Fruit fly (Drosophila melanogaster): ENCODE measurements around the gene CG15169.

The CG15169 gene

DNA sequence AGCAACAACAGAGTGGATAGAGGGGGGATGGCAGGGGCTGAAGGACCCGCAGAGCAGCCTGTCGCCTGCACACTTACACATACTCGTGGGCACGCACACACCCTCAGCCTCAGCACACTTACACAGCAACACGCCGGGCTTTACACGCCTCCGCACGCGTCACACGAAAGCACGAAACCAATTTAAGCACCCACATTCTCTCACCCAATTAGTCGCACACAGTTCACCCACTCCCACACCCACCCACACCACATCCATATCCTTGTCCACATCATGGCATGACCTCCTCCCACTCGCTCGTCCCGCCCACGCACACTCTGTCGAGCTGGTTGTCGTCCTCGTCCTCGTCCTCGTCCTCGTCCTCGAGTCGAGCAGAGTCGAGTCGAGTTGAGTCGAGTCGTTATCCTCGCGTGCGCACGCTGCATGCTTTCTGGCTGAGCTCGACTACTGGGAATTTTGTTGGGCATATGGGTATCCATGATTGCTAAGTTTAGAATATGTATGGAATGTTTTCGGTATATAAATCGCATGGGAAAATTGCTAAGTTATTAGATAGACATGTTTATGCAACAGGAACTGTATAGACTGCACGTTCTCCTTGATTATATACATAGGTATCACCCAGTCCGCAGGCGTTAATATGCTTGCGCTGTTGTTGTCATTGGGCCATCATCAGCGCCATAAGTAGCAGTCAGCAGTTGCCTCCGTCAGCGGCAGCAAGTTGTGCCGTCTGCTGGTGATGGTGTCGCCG lies 21.2 kb downstream of the CG15169 start (continued):
- peak; percentile 85 for TF ChIP-seq pnt (GFP tag; optimal IDR thresholded peaks at IDR 0.05)
- peak; percentile 71 for TF ChIP-seq danr (GFP tag; IDR thresholded peaks at IDR 0.05)
- TF ChIP-seq CG10321 (GFP tag; IDR thresholded peaks at IDR 0.05): peak; percentile 21; the same call in 1 of the 2 replicates
- TF ChIP-seq CG1024 (GFP tag; IDR thresholded peaks at IDR 0.05): peak; percentile 73
- peak; percentile 76 for TF ChIP-seq CG7357 (GFP tag; IDR thresholded peaks at IDR 0.05)
- no peak for TF ChIP-seq CG13287 (GFP tag; IDR thresholded peaks at IDR 0.05; ENCODE audit: partially characterized antibody)
- TF ChIP-seq stc (GFP tag; IDR thresholded peaks at IDR 0.05): peak; percentile 78
- peak; percentile 73 for TF ChIP-seq CrebB (tag; optimal IDR thresholded peaks at IDR 0.05)
- peak; percentile 88 for TF ChIP-seq dmrt99B (tag; optimal IDR thresholded peaks at IDR 0.05)
- peak; percentile 60 for TF ChIP-seq crc (GFP tag; optimal IDR thresholded peaks at IDR 0.05)
- TF ChIP-seq CG4707 (GFP tag; optimal IDR thresholded peaks at IDR 0.05): no peak
- peak; percentile 71; the same call in 2 of the 3 replicates for TF ChIP-seq so (GFP tag; IDR thresholded peaks at IDR 0.05)
- peak; percentile 53 for TF ChIP-seq Nf-YB (GFP tag; optimal IDR thresholded peaks at IDR 0.05)
- peak; percentile 73 for TF ChIP-seq CG10543 (GFP tag; optimal IDR thresholded peaks at IDR 0.05)
- peak; percentile 81 for TF ChIP-seq CG11504 (tag; optimal IDR thresholded peaks at IDR 0.05)
- TF ChIP-seq mirr (GFP tag; optimal IDR thresholded peaks at IDR 0.05): peak; percentile 88
- peak; percentile 74 for TF ChIP-seq pum (GFP tag; optimal IDR thresholded peaks at IDR 0.05)
- TF ChIP-seq CG18764 (GFP tag; optimal IDR thresholded peaks at IDR 0.05): peak; percentile 37
- peak; percentile 89 for TF ChIP-seq Fer1 (GFP tag; optimal IDR thresholded peaks at IDR 0.05)
- no peak for TF ChIP-seq sima (GFP tag; optimal IDR thresholded peaks at IDR 0.05)
- TF ChIP-seq ci (GFP tag; IDR thresholded peaks at IDR 0.05): peak; percentile 91
- TF ChIP-seq CG2202 (tag; optimal IDR thresholded peaks at IDR 0.05): peak; percentile 5
- TF ChIP-seq slbo (GFP tag; IDR thresholded peaks at IDR 0.05): peak; percentile 93
- peak; percentile 84 for TF ChIP-seq Xrp1 (GFP tag; IDR thresholded peaks at IDR 0.05)
- TF ChIP-seq Spps (tag; optimal IDR thresholded peaks at IDR 0.05): peak; percentile 6
- TF ChIP-seq mam (GFP tag; optimal IDR thresholded peaks at IDR 0.05): peak; percentile 88
- peak; percentile 56 for TF ChIP-seq NK7.1 (GFP tag; optimal IDR thresholded peaks at IDR 0.05)
- TF ChIP-seq gcm (GFP tag; optimal IDR thresholded peaks at IDR 0.05): peak; percentile 19
- peak; percentile 67 for TF ChIP-seq CG12299 (tag; optimal IDR thresholded peaks at IDR 0.05)
- TF ChIP-seq Lhr (GFP tag; optimal IDR thresholded peaks at IDR 0.05): peak; percentile 16
- no peak for TF ChIP-seq en (GFP tag; optimal IDR thresholded peaks at IDR 0.05)
- peak; percentile 32 for TF ChIP-seq Sry-δ (GFP tag; optimal IDR thresholded peaks at IDR 0.05)
- no peak for TF ChIP-seq Dfd (GFP tag; optimal IDR thresholded peaks at IDR 0.05)
- no peak for TF ChIP-seq Opbp (GFP tag; IDR thresholded peaks at IDR 0.05; ENCODE audit: partially characterized antibody)
- TF ChIP-seq Dbx (GFP tag; IDR thresholded peaks at IDR 0.05): peak; percentile 84
- peak; percentile 18 for TF ChIP-seq CG12104 (GFP tag; optimal IDR thresholded peaks at IDR 0.05)
- peak; percentile 91 for TF ChIP-seq Ptx1 (GFP tag; IDR thresholded peaks at IDR 0.05)
- TF ChIP-seq CG12659 (GFP tag; optimal IDR thresholded peaks at IDR 0.05): peak; percentile 83
- peak; percentile 27 for TF ChIP-seq CG17802 (tag; optimal IDR thresholded peaks at IDR 0.05)
- TF ChIP-seq chif (GFP tag; optimal IDR thresholded peaks at IDR 0.05): peak; percentile 58 to 73
- peak; percentile 75 for TF ChIP-seq CG18262 (tag; optimal IDR thresholded peaks at IDR 0.05)
- peak; percentile 30 for TF ChIP-seq dmrt11E (tag; optimal IDR thresholded peaks at IDR 0.05)
- TF ChIP-seq trh (GFP tag; optimal IDR thresholded peaks at IDR 0.05): no peak
- no peak for TF ChIP-seq HLHmδ (GFP tag; optimal IDR thresholded peaks at IDR 0.05)
- peak; percentile 77 for TF ChIP-seq pb (GFP tag; optimal IDR thresholded peaks at IDR 0.05)
- TF ChIP-seq CG2889 (GFP tag; IDR thresholded peaks at IDR 0.05): peak; percentile 74; the same call in 2 of the 3 replicates
- TF ChIP-seq CG10431 (GFP tag; optimal IDR thresholded peaks at IDR 0.05): no peak
- TF ChIP-seq CG4854 (GFP tag; optimal IDR thresholded peaks at IDR 0.05): peak; percentile 58
- TF ChIP-seq Rx (GFP tag; IDR thresholded peaks at IDR 0.05): peak; percentile 80
- TF ChIP-seq Camta (GFP tag; optimal IDR thresholded peaks at IDR 0.05): peak; percentile 67

Measured in whole organism, embryonic.